Fruit fly (Drosophila melanogaster): ENCODE data around the gene CG42852.

DNA sequence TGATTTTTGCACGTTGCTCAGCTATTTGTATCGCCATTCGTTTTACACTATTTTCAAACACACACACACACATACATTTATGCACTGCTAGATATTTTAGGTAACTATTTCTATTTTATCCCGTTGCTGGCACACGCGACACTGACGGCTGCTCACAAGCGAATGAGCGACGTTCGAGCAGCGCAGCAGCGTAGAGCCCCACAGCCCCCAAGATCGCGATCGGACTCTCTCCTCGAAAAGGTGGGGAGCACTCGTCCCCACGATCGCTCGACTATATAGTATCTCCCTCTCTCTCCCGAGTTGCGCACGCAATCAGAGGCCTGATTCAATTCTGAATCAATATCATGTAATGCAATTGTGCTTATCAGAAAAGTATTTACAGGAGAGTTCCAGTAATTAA, 44.7 kb downstream of the CG42852 start:
- TF ChIP-seq h (optimal IDR thresholded peaks at IDR 0.05) (no peak), ttk (optimal IDR thresholded peaks at IDR 0.05) (no peak), insv (optimal IDR thresholded peaks at IDR 0.05) (no peak), Sin3A (optimal IDR thresholded peaks at IDR 0.05) (no peak), Myc (optimal IDR thresholded peaks at IDR 0.05) (no peak), psq (optimal IDR thresholded peaks at IDR 0.05) (no peak)

All from Kc167 (cell line).